Worm (Caenorhabditis elegans): ENCODE measurements around the gene H39E23.2.

Gene H39E23.2

ce11 chrV:14088051-14088450, 22.1 kb upstream of the H39E23.2 start, which contains the start of gene D1086.19:
D1086.19 (plus strand) TSS chrV:14088351.
- TF ChIP-seq ref-2 (tag; optimal IDR thresholded peaks at IDR 0.05) (no peak), ttx-3 (tag; optimal IDR thresholded peaks at IDR 0.05) (no peak), hlh-13 (GFP tag; optimal IDR thresholded peaks at IDR 0.05) (no peak), ceh-45 (GFP tag; IDR thresholded peaks at IDR 0.05) (no peak)

ce11 chrV:14090309-14090967, 19.7 kb upstream of the H39E23.2 start, which contains the start of the genes D1086.5 and him-5:
D1086.5 (minus strand) TSS chrV:14090359.
him-5 (plus strand) TSS chrV:14090426.
- TF ChIP-seq ceh-30 (tag; optimal IDR thresholded peaks at IDR 0.05) (no peak), F13H6.1 (tag; optimal IDR thresholded peaks at IDR 0.05) (no peak), ceh-19 (GFP tag; optimal IDR thresholded peaks at IDR 0.05) (no peak), nhr-11 (tag; optimal IDR thresholded peaks at IDR 0.05) (no peak), tbx-7 (tag; optimal IDR thresholded peaks at IDR 0.05) (no peak), fkh-6 (tag; optimal IDR thresholded peaks at IDR 0.05) (no peak), C08G9.2 (tag; optimal IDR thresholded peaks at IDR 0.05) (no peak), pqm-1 (tag; optimal IDR thresholded peaks at IDR 0.05) (no peak), pag-3 (tag; optimal IDR thresholded peaks at IDR 0.05; ENCODE audit: borderline replicate concordance) (no peak), pax-1 (tag; optimal IDR thresholded peaks at IDR 0.05) (no peak), ceh-2 (tag; optimal IDR thresholded peaks at IDR 0.05) (no peak), odd-2 (tag; optimal IDR thresholded peaks at IDR 0.05) (no peak), hlh-8 (tag; optimal IDR thresholded peaks at IDR 0.05) (no peak), fkh-10 (GFP tag; optimal IDR thresholded peaks at IDR 0.05) (no peak), nhr-232 (tag; optimal IDR thresholded peaks at IDR 0.05) (no peak), eyg-1 (tag; optimal IDR thresholded peaks at IDR 0.05) (no peak), elt-2 (tag; optimal IDR thresholded peaks at IDR 0.05) (no peak), hlh-15 (tag; optimal IDR thresholded peaks at IDR 0.05) (no peak), ceh-6 (GFP tag; optimal IDR thresholded peaks at IDR 0.05) (no peak), hlh-30 (tag; optimal IDR thresholded peaks at IDR 0.05; ENCODE audit: insufficient read depth) (no peak)

- TF ChIP-seq ama-1 (optimal IDR thresholded peaks at IDR 0.05) (peak; percentile 72), tbx-7 (tag; optimal IDR thresholded peaks at IDR 0.05) (no peak)
Observed at ce11 chrV:14092403-14092802, 17.7 kb upstream of the H39E23.2 start, which contains the start of gene D1086.3. D1086.3 (plus strand) TSS chrV:14092792.

- no peak for TF ChIP-seq F13H6.1 (tag; optimal IDR thresholded peaks at IDR 0.05)
- no peak for TF ChIP-seq K02D7.2 (tag; optimal IDR thresholded peaks at IDR 0.05)
- no peak for TF ChIP-seq madf-2 (tag; optimal IDR thresholded peaks at IDR 0.05)
- no peak for TF ChIP-seq hlh-6 (tag; optimal IDR thresholded peaks at IDR 0.05)
- no peak for TF ChIP-seq unc-42 (tag; optimal IDR thresholded peaks at IDR 0.05)
- TF ChIP-seq ceh-24 (tag; optimal IDR thresholded peaks at IDR 0.05): no peak
- no peak for TF ChIP-seq tbx-2 (tag; optimal IDR thresholded peaks at IDR 0.05)
- TF ChIP-seq unc-3 (GFP tag; conservative IDR thresholded peaks at IDR 0.05): no peak
- TF ChIP-seq unc-3 (tag; optimal IDR thresholded peaks at IDR 0.05): no peak
- no peak for TF ChIP-seq che-1 (tag; optimal IDR thresholded peaks at IDR 0.05)
- TF ChIP-seq sdc-2 (tag; optimal IDR thresholded peaks at IDR 0.05): no peak
- no peak for TF ChIP-seq hlh-8 (tag; optimal IDR thresholded peaks at IDR 0.05)
- no peak for TF ChIP-seq nhr-11 (tag; optimal IDR thresholded peaks at IDR 0.05)
Observed at ce11 chrV:14093805-14094204, 16.3 kb upstream of the H39E23.2 start, which contains the start of gene D1086.8. D1086.8 (plus strand) TSS chrV:14094105.

ce11 chrV:14094546-14094945, 15.6 kb upstream of the H39E23.2 start:
- TF ChIP-seq sdc-2 (tag; optimal IDR thresholded peaks at IDR 0.05): no peak
- TF ChIP-seq ceh-31 (tag; optimal IDR thresholded peaks at IDR 0.05): no peak
- no peak for TF ChIP-seq syd-9 (tag; optimal IDR thresholded peaks at IDR 0.05)

Data from whole organism, late embryonic.